Fruit fly (Drosophila melanogaster) whole organism, embryonic: ENCODE data around the gene rin.

Experiments
- Antp ChIP-seq: fragments of 200-800 bp; sonication (Bioruptor generic); optimal IDR thresholded peaks from 3 replicates; lab custom pipeline; 2016; ENCODE audit warnings: missing biosample characterization, missing genetic modification characterization
- Atf6 ChIP-seq: fragments of 200-800 bp; sonication (Bioruptor generic); IDR thresholded peaks from 2 replicates; pipeline ENCODE4 v1.3.6; 2022; ENCODE audit warnings: missing biosample characterization, missing genetic modification characterization
- Bgb ChIP-seq: fragments of 200-800 bp; sonication (Bioruptor generic); IDR thresholded peaks from 2 replicates; pipeline ENCODE4 v1.3.6; 2022; ENCODE audit warnings: missing biosample characterization, missing genetic modification characterization; ENCODE audit not compliant: partially characterized antibody
- CG10209 ChIP-seq: fragments of 200-800 bp; sonication (Bioruptor generic); optimal IDR thresholded peaks from 3 replicates; lab custom pipeline; 2017; ENCODE audit warnings: missing biosample characterization, mild to moderate bottlenecking, missing genetic modification characterization, missing genetic modification reagents
- CG11093 ChIP-seq: fragments of 200-800 bp; sonication (Bioruptor generic); IDR thresholded peaks from 3 replicates; pipeline ENCODE4 v1.3.6; 2022; ENCODE audit warnings: missing biosample characterization, missing genetic modification characterization
- CG12104 ChIP-seq: fragments of 200-800 bp; sonication (Bioruptor generic); optimal IDR thresholded peaks from 3 replicates; lab custom pipeline; 2016; ENCODE audit warnings: missing biosample characterization, missing genetic modification characterization
- CG12155 ChIP-seq: fragments of 200-800 bp; sonication (Bioruptor generic); optimal IDR thresholded peaks from 3 replicates; lab custom pipeline; 2016; ENCODE audit warnings: missing biosample characterization, missing genetic modification characterization
- CG13424 ChIP-seq: fragments of 200-800 bp; sonication (Bioruptor generic); optimal IDR thresholded peaks from 2 replicates; lab custom pipeline; 2019; ENCODE audit warnings: missing biosample characterization, mild to moderate bottlenecking, missing genetic modification characterization, moderate library complexity
- CG14667 ChIP-seq: fragments of 200-800 bp; sonication (Bioruptor generic); IDR thresholded peaks from 2 replicates; pipeline ENCODE4 v1.3.6; 2022; ENCODE audit warnings: missing biosample characterization, missing genetic modification characterization
- CG15011 ChIP-seq: fragments of 200-800 bp; sonication (Bioruptor generic); optimal IDR thresholded peaks from 3 replicates; lab custom pipeline; 2018; ENCODE audit warnings: missing biosample characterization, mild to moderate bottlenecking, missing genetic modification characterization
- CG15269 ChIP-seq: fragments of 200-800 bp; sonication (Bioruptor generic); optimal IDR thresholded peaks from 2 replicates; lab custom pipeline; 2018; ENCODE audit warnings: missing biosample characterization, mild to moderate bottlenecking, missing genetic modification characterization, moderate library complexity
- CG17912 ChIP-seq: fragments of 200-800 bp; sonication (Bioruptor generic); optimal IDR thresholded peaks from 2 replicates; lab custom pipeline; 2018; ENCODE audit warnings: missing biosample characterization, mild to moderate bottlenecking, missing genetic modification characterization
- CG30020 ChIP-seq: fragments of 200-800 bp; optimal IDR thresholded peaks from 2 replicates; lab custom pipeline; 2019; ENCODE audit warnings: missing biosample characterization, mild to moderate bottlenecking, missing genetic modification characterization, moderate library complexity
- CG3065 ChIP-seq: fragments of 200-800 bp; sonication (Bioruptor generic); optimal IDR thresholded peaks from 2 replicates; lab custom pipeline; 2016; ENCODE audit warnings: missing biosample characterization, missing genetic modification characterization
- CG31441 ChIP-seq: fragments of 200-800 bp; sonication (Bioruptor generic); IDR thresholded peaks from 2 replicates; pipeline ENCODE4 v1.3.6; 2022; ENCODE audit warnings: missing biosample characterization, missing genetic modification characterization
- CG32532 ChIP-seq: fragments of 200-800 bp; sonication (Bioruptor generic); IDR thresholded peaks from 2 replicates; pipeline ENCODE4 v1.3.6; 2022; ENCODE audit warnings: missing biosample characterization, missing genetic modification characterization
- CG4404 ChIP-seq: fragments of 200-800 bp; sonication (Bioruptor generic); IDR thresholded peaks from 2 replicates; pipeline ENCODE4 v1.3.6; 2022; ENCODE audit warnings: missing biosample characterization, missing genetic modification characterization
- CG6654 ChIP-seq: fragments of 200-800 bp; sonication (Bioruptor generic); optimal IDR thresholded peaks from 2 replicates; lab custom pipeline; 2017; ENCODE audit warnings: missing biosample characterization, mild to moderate bottlenecking, missing genetic modification characterization
- CTCF ChIP-seq: fragments of 200-800 bp; sonication (Bioruptor generic); optimal IDR thresholded peaks from 2 replicates; lab custom pipeline; 2017; ENCODE audit warnings: missing biosample characterization, mild to moderate bottlenecking, missing genetic modification characterization, moderate library complexity
- D19B ChIP-seq: fragments of 200-800 bp; sonication (Bioruptor generic); optimal IDR thresholded peaks from 2 replicates; lab custom pipeline; 2017; ENCODE audit warnings: missing biosample characterization, mild to moderate bottlenecking, missing genetic modification characterization
- Deaf1 ChIP-seq: fragments of 200-800 bp; optimal IDR thresholded peaks from 3 replicates; lab custom pipeline; 2019; ENCODE audit warnings: missing biosample characterization, mild to moderate bottlenecking, missing genetic modification characterization, moderate library complexity
- Drgx ChIP-seq: fragments of 200-800 bp; sonication (Bioruptor generic); IDR thresholded peaks from 2 replicates; pipeline ENCODE4 v1.3.6; 2022; ENCODE audit warnings: missing biosample characterization, missing genetic modification characterization
- E2f2 ChIP-seq: fragments of 200-800 bp; sonication (Bioruptor generic); IDR thresholded peaks from 2 replicates; pipeline ENCODE4 v1.3.6; 2022; ENCODE audit warnings: missing biosample characterization, missing genetic modification characterization
- Ets97D ChIP-seq: fragments of 200-800 bp; sonication (Bioruptor generic); optimal IDR thresholded peaks from 3 replicates; lab custom pipeline; 2016; ENCODE audit warnings: missing biosample characterization, missing genetic modification characterization
- Fer3 ChIP-seq: fragments of 200-800 bp; sonication (Bioruptor generic); optimal IDR thresholded peaks from 2 replicates; lab custom pipeline; 2018; ENCODE audit warnings: missing biosample characterization, mild to moderate bottlenecking, missing genetic modification characterization, moderate library complexity
- Hmr ChIP-seq: fragments of 200-800 bp; sonication (Bioruptor generic); optimal IDR thresholded peaks from 3 replicates; lab custom pipeline; 2017; ENCODE audit warnings: mild to moderate bottlenecking, missing biosample characterization, missing genetic modification reagents, missing genetic modification characterization
- Lhr ChIP-seq: fragments of 200-800 bp; sonication (Bioruptor generic); optimal IDR thresholded peaks from 3 replicates; lab custom pipeline; 2017; ENCODE audit warnings: mild to moderate bottlenecking, missing biosample characterization, missing genetic modification reagents, missing genetic modification characterization
- Myb ChIP-seq: fragments of 200-800 bp; sonication (Bioruptor generic); optimal IDR thresholded peaks from 2 replicates; lab custom pipeline; 2016; ENCODE audit warnings: missing biosample characterization, missing genetic modification characterization
- Neu2 ChIP-seq: fragments of 200-800 bp; sonication (Bioruptor generic); optimal IDR thresholded peaks from 3 replicates; lab custom pipeline; 2016; ENCODE audit warnings: missing biosample characterization, missing genetic modification characterization, borderline replicate concordance
- Nf-YB ChIP-seq: fragments of 200-800 bp; sonication (Bioruptor generic); optimal IDR thresholded peaks from 3 replicates; lab custom pipeline; 2019; ENCODE audit warnings: missing biosample characterization, mild to moderate bottlenecking, missing genetic modification characterization, moderate library complexity
- Oli ChIP-seq: fragments of 200-800 bp; sonication (Bioruptor generic); optimal IDR thresholded peaks from 2 replicates; lab custom pipeline; 2018; ENCODE audit warnings: missing biosample characterization, mild to moderate bottlenecking, missing genetic modification characterization, moderate library complexity
- Ravus ChIP-seq: fragments of 200-800 bp; sonication (Bioruptor generic); IDR thresholded peaks from 2 replicates; pipeline ENCODE4 v1.3.6; 2022; ENCODE audit warnings: missing biosample characterization, missing genetic modification characterization
- Sry-β ChIP-seq: fragments of 200-800 bp; sonication (Bioruptor generic); optimal IDR thresholded peaks from 2 replicates; lab custom pipeline; 2018; ENCODE audit warnings: missing biosample characterization, mild to moderate bottlenecking, missing genetic modification characterization, moderate library complexity
- Taf1 ChIP-seq: fragments of 200-800 bp; sonication (Bioruptor generic); IDR thresholded peaks from 2 replicates; pipeline ENCODE4 v1.3.6; 2022; ENCODE audit warnings: missing biosample characterization, missing genetic modification characterization
- Vsx1 ChIP-seq: fragments of 200-800 bp; sonication (Bioruptor generic); optimal IDR thresholded peaks from 2 replicates; lab custom pipeline; 2017; ENCODE audit warnings: missing biosample characterization, mild to moderate bottlenecking, missing genetic modification characterization, missing genetic modification reagents
- br ChIP-seq: fragments of >200 bp; optimal IDR thresholded peaks from 2 replicates; lab custom pipeline; 2017
- btn ChIP-seq: fragments of 200-800 bp; sonication (Bioruptor generic); optimal IDR thresholded peaks from 2 replicates; lab custom pipeline; 2016; ENCODE audit warnings: missing biosample characterization, missing genetic modification characterization
- cato ChIP-seq: fragments of 200-800 bp; sonication (Bioruptor generic); optimal IDR thresholded peaks from 2 replicates; lab custom pipeline; 2016; ENCODE audit warnings: missing biosample characterization, missing genetic modification characterization, borderline replicate concordance
- dpn ChIP-seq, 2 experiments: fragments of 200-800 bp; sonication (Bioruptor generic); optimal IDR thresholded peaks; 3 replicates each; lab custom pipeline; 2016; ENCODE audit warnings: missing biosample characterization in 2 of 2, missing genetic modification characterization in 2 of 2
- dysf ChIP-seq: fragments of 200-800 bp; sonication (Bioruptor generic); IDR thresholded peaks from 3 replicates; pipeline ENCODE4 v1.3.6; 2022; ENCODE audit warnings: missing biosample characterization, missing genetic modification characterization
- fd96Cb ChIP-seq: fragments of 200-800 bp; sonication (Bioruptor generic); optimal IDR thresholded peaks from 2 replicates; lab custom pipeline; 2018; ENCODE audit warnings: missing biosample characterization, mild to moderate bottlenecking, missing genetic modification characterization, moderate library complexity
- knrl ChIP-seq: fragments of 200-800 bp; sonication (Bioruptor generic); IDR thresholded peaks from 3 replicates; pipeline ENCODE4 v1.3.6; 2022; ENCODE audit warnings: missing biosample characterization, missing genetic modification characterization; ENCODE audit not compliant: partially characterized antibody
- mirr ChIP-seq: fragments of 200-800 bp; sonication (Bioruptor generic); optimal IDR thresholded peaks from 3 replicates; lab custom pipeline; 2018; ENCODE audit warnings: missing biosample characterization, mild to moderate bottlenecking, missing genetic modification characterization
- otp ChIP-seq: fragments of 200-800 bp; sonication (Bioruptor generic); IDR thresholded peaks from 3 replicates; pipeline ENCODE4, ENCODE4 v1.3.6; 2022; ENCODE audit warnings: missing biosample characterization, missing genetic modification characterization
- run ChIP-seq: fragments of 200-800 bp; sonication (Bioruptor generic); optimal IDR thresholded peaks from 3 replicates; lab custom pipeline; 2018; ENCODE audit warnings: missing biosample characterization, mild to moderate bottlenecking, missing genetic modification characterization
- sd ChIP-seq: fragments of 200-800 bp; sonication (Bioruptor generic); optimal IDR thresholded peaks from 3 replicates; lab custom pipeline; 2018; ENCODE audit warnings: missing biosample characterization, mild to moderate bottlenecking, missing genetic modification characterization, moderate library complexity
- ttk ChIP-seq: fragments of 200-800 bp; sonication (Bioruptor generic); IDR thresholded peaks from 2 replicates; pipeline ENCODE4 v2.1.2; 2022; ENCODE audit warnings: missing biosample characterization, missing genetic modification characterization
- z ChIP-seq: fragments of 200-800 bp; sonication (Bioruptor generic); IDR thresholded peaks from 3 replicates; pipeline ENCODE4 v1.3.6; 2022; ENCODE audit warnings: missing biosample characterization, missing genetic modification characterization
- zen ChIP-seq: fragments of 200-800 bp; sonication (Bioruptor generic); optimal IDR thresholded peaks from 3 replicates; lab custom pipeline; 2018; ENCODE audit warnings: missing biosample characterization, mild to moderate bottlenecking, missing genetic modification characterization, moderate library complexity

rin gene

dm6 chr3R:13686371-13687211 lies 39.8 kb downstream of the rin start, which contains the start of gene omd (continued):
- TF ChIP-seq otp (GFP tag; lab: Robert Waterston, UW) = peak; percentile 75; the same call in 1 of the 3 replicates
- 0 out of 2 replicates have a peak, but pooled peaks have one; percentile 15 for TF ChIP-seq Bgb
- TF ChIP-seq CG31441 (GFP tag; lab: Robert Waterston, UW) = no peak
- peak; percentile 8 for TF ChIP-seq CG6654 (GFP tag; lab: Kevin White, UChicago)
- peak; percentile 83 for TF ChIP-seq Hmr
- no peak for TF ChIP-seq Ets97D (GFP tag; lab: Kevin White, UChicago)
- TF ChIP-seq Oli = no peak
- TF ChIP-seq mirr (GFP tag; lab: Kevin White, UChicago) = peak; percentile 82
- peak; percentile 26 for TF ChIP-seq Antp (GFP tag; lab: Kevin White, UChicago)
- 0 out of 2 replicates have a peak, but pooled peaks have one; percentile 18 for TF ChIP-seq E2f2 (GFP tag; lab: Robert Waterston, UW)
- no peak for TF ChIP-seq Lhr (GFP tag; lab: Kevin White, UChicago)
- TF ChIP-seq CG15269 (tag; lab: Kevin White, UChicago) = no peak
- no peak for TF ChIP-seq Fer3 (tag; lab: Kevin White, UChicago)
- no peak for TF ChIP-seq CG11093
- TF ChIP-seq CG10209 (GFP tag; lab: Kevin White, UChicago) = peak; percentile 77
- TF ChIP-seq CG13424 = peak; percentile 55
- peak; percentile 60; the same call in 2 of the 3 replicates for TF ChIP-seq dysf (GFP tag; lab: Robert Waterston, UW)
- peak; percentile 32 for TF ChIP-seq Sry-β (GFP tag; lab: Kevin White, UChicago)
- peak; percentile 18 for TF ChIP-seq CG12104 (GFP tag; lab: Kevin White, UChicago)
- TF ChIP-seq Taf1 = peak; percentile 54
- no peak for TF ChIP-seq CG4404
- TF ChIP-seq fd96Cb (tag; lab: Kevin White, UChicago) = no peak
- TF ChIP-seq Ravus = no peak; the same call in 1 of the 2 replicates
- peak; percentile 43 for TF ChIP-seq CG32532
- TF ChIP-seq Atf6 = peak; percentile 80
- TF ChIP-seq zen (tag; lab: Kevin White, UChicago) = no peak
- TF ChIP-seq cato = peak; percentile 33
- TF ChIP-seq Nf-YB (GFP tag; lab: Kevin White, UChicago) = peak; percentile 48
- 0 out of 3 replicates have a peak, but pooled peaks have one; percentile 24 for TF ChIP-seq z (GFP tag; lab: Robert Waterston, UW)
- TF ChIP-seq CG3065 (GFP tag; lab: Kevin White, UChicago) = peak; percentile 27
- peak; percentile 70 for TF ChIP-seq CG15011 (GFP tag; lab: Kevin White, UChicago)
- TF ChIP-seq btn (GFP tag; lab: Kevin White, UChicago) = peak; percentile 63
- TF ChIP-seq sd (tag; lab: Kevin White, UChicago) = no peak
- TF ChIP-seq ttk (GFP tag; lab: Robert Waterston, UW) = no peak
- no peak for TF ChIP-seq Neu2 (GFP tag; lab: Kevin White, UChicago)
- TF ChIP-seq Myb (GFP tag; lab: Kevin White, UChicago) = peak; percentile 28
- peak; percentile 56 for TF ChIP-seq CG17912 (GFP tag; lab: Kevin White, UChicago)
- peak; percentile 8 for TF ChIP-seq CG12155 (GFP tag; lab: Kevin White, UChicago)
- TF ChIP-seq CTCF (GFP tag; lab: Kevin White, UChicago) = peak; percentile 36
- TF ChIP-seq CG30020 (tag; lab: Kevin White, UChicago) = no peak
- TF ChIP-seq knrl = no peak
- 0 out of 2 replicates have a peak, but pooled peaks have one; percentile 12 for TF ChIP-seq Drgx
- peak; percentile 32 to 56 for TF ChIP-seq dpn (GFP tag; optimal IDR thresholded peaks at IDR 0.05; lab: Kevin White, UChicago)
- TF ChIP-seq Deaf1 = no peak
- no peak for TF ChIP-seq run
- no peak for TF ChIP-seq Vsx1 (GFP tag; lab: Kevin White, UChicago)
- TF ChIP-seq D19B (GFP tag; lab: Kevin White, UChicago) = no peak
- no peak for TF ChIP-seq br (lab: Kevin White, UChicago)
- TF ChIP-seq CG14667 (GFP tag; lab: Robert Waterston, UW) = no peak
